ENCODE assay signal across 2 fruit fly cellular contexts in genomic region chr3R:21753099-21753498, dm6.
TF ChIP-seq lines count a peak whose summit lies in the region.

No protein-coding gene starts in this region.

- TF ChIP-seq CTCF in whole organism, embryonic (GFP tag; optimal IDR thresholded peaks at IDR 0.05; lab: Kevin White, UChicago), result no peak

TF ChIP-seq in whole organism, adult, 20 proteins besides CTCF, POLR2A, EP300 and RAD21:
- no peak for TF ChIP-seq cic (GFP tag; optimal IDR thresholded peaks at IDR 0.05; lab: Kevin White, UChicago)
- TF ChIP-seq kay (GFP tag; lab: Kevin White, UChicago; ENCODE audit: borderline replicate concordance), result peak; percentile 52

TF ChIP-seq in whole organism, embryonic, 481 proteins besides CTCF, POLR2A, EP300 and RAD21:
- TF ChIP-seq CG6654 (GFP tag; optimal IDR thresholded peaks at IDR 0.05; lab: Kevin White, UChicago) (no peak), CG5245 (GFP tag; optimal IDR thresholded peaks at IDR 0.05; lab: Kevin White, UChicago) (no peak), Ets65A (GFP tag; lab: Kevin White, UChicago) (peak; percentile 17), sug (tag; optimal IDR thresholded peaks at IDR 0.05; lab: Kevin White, UChicago) (peak; percentile 41), exex (tag; optimal IDR thresholded peaks at IDR 0.05; lab: Kevin White, UChicago) (peak; percentile 42), Sry-δ (GFP tag; optimal IDR thresholded peaks at IDR 0.05; lab: Kevin White, UChicago) (no peak), hb (GFP tag; IDR thresholded peaks at IDR 0.05; lab: Robert Waterston, UW; ENCODE audit: partially characterized antibody) (no peak), sd (tag; optimal IDR thresholded peaks at IDR 0.05; lab: Kevin White, UChicago) (peak; percentile 82), CG34376 (GFP tag; optimal IDR thresholded peaks at IDR 0.05; lab: Kevin White, UChicago) (peak; percentile 46), CG2199 (GFP tag; IDR thresholded peaks at IDR 0.05; lab: Robert Waterston, UW) (0 out of 3 replicates have a peak, but pooled peaks have one; percentile 3)

Comparison
In these comparisons a context has a peak if more than half of its experiments do, and no peak if none do; other contexts are left out.
1. Of the 1 proteins assayed by ChIP-seq in both whole organism, embryonic and whole organism, adult: peak only in whole organism, embryonic: none; only in whole organism, adult: kay; in both: none; in neither: 0.